Fruit fly (Drosophila melanogaster) whole organism, embryonic: Measurements from ENCODE around the gene CG33172.

Experiments
- CG12155 ChIP-seq: fragments of 200-800 bp; sonication (Bioruptor generic); optimal IDR thresholded peaks from 3 replicates; lab custom pipeline; 2016; ENCODE audit warnings: missing biosample characterization, missing genetic modification characterization
- CG2202 ChIP-seq: fragments of 200-800 bp; sonication (Bioruptor generic); optimal IDR thresholded peaks from 2 replicates; lab custom pipeline; 2018; ENCODE audit warnings: missing biosample characterization, mild to moderate bottlenecking, missing genetic modification characterization
- CG9932 ChIP-seq: fragments of 200-800 bp; sonication (Bioruptor generic); IDR thresholded peaks from 2 replicates; pipeline ENCODE4 v1.3.6; 2022; ENCODE audit warnings: missing biosample characterization, missing genetic modification characterization
- HLH54F ChIP-seq: fragments of 200-800 bp; sonication (Bioruptor generic); optimal IDR thresholded peaks from 3 replicates; lab custom pipeline; 2016; ENCODE audit warnings: missing biosample characterization, missing genetic modification characterization
- NFAT ChIP-seq: fragments of 200-800 bp; sonication (Bioruptor generic); IDR thresholded peaks from 2 replicates; pipeline ENCODE4 v1.3.6; 2022; ENCODE audit warnings: missing biosample characterization, missing genetic modification characterization
- Opbp ChIP-seq: fragments of 200-800 bp; sonication (Bioruptor generic); IDR thresholded peaks from 3 replicates; pipeline ENCODE4 v1.3.6; 2022; ENCODE audit warnings: missing biosample characterization, missing genetic modification characterization; ENCODE audit not compliant: partially characterized antibody
- dimm ChIP-seq: fragments of 200-800 bp; sonication (Bioruptor generic); IDR thresholded peaks from 2 replicates; pipeline ENCODE4 v1.3.6; 2022; ENCODE audit warnings: missing biosample characterization, missing genetic modification characterization
- dpn ChIP-seq, 2 experiments: fragments of 200-800 bp; sonication (Bioruptor generic); optimal IDR thresholded peaks; 3 replicates each; lab custom pipeline; 2016; ENCODE audit warnings: missing biosample characterization in 2 of 2, missing genetic modification characterization in 2 of 2
- run ChIP-seq: fragments of 200-800 bp; sonication (Bioruptor generic); optimal IDR thresholded peaks from 3 replicates; lab custom pipeline; 2018; ENCODE audit warnings: missing biosample characterization, mild to moderate bottlenecking, missing genetic modification characterization

DNA sequence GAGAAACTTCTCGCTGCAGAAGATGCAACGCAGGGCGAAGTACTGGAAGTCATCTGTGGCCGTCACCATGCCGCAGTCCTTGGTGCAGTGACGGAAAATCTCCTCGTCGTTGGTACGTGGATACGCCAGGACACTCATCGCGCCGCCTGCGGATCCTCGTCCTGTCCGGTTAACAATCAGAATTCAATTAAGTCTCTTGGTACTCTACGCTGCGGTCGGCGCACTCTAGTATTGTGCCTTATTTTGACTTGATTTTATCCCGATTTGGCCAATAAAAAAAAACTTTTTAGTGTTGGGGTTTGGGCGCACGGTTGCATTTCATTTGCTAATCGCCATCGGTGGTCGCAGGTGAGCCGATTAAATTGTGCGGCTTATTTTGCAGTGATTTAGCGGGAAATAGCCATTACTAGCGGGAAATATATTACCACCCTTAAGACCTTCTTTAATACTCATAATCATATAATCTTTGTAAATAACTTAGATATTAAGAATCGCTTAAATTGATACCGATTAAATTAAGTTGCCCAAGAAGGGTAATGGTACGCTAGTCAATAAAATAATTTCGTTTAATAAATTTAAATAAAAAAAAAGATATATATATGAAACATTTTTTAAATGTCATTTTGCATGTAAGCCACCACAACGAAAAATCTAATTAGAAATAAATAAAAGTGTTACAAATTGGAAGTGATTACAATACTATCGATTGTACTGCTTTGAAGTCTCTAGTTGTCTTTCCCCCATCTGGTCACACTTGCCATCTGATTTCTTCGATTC is 23.4 kb upstream of the CG33172 start, which contains the start of the genes CG8944 and CCT6:
- no peak for TF ChIP-seq NFAT (GFP tag; lab: Robert Waterston, UW)
- TF ChIP-seq dpn (GFP tag; optimal IDR thresholded peaks at IDR 0.05; lab: Kevin White, UChicago) = peak in 1 of 2 experiments; percentile 21
- peak; percentile 71 for TF ChIP-seq CG9932 (GFP tag; lab: Robert Waterston, UW)
- no peak for TF ChIP-seq HLH54F (GFP tag; lab: Kevin White, UChicago)
- no peak for TF ChIP-seq CG2202 (tag; lab: Kevin White, UChicago)
- peak; percentile 40; the same call in 1 of the 3 replicates for TF ChIP-seq Opbp (GFP tag; lab: Robert Waterston, UW)
- no peak for TF ChIP-seq dimm
- no peak for TF ChIP-seq run (tag; lab: Kevin White, UChicago)
- no peak for TF ChIP-seq CG12155
